Worm (Caenorhabditis elegans): ENCODE results near the gene col-106.

ce11 chrIV:1420603-1421002 is 40.0 kb downstream of the col-106 start, which contains the start of gene jtr-1:
- TF ChIP-seq nhr-11 (tag; optimal IDR thresholded peaks at IDR 0.05) (no peak), ama-1 (optimal IDR thresholded peaks at IDR 0.05) (no peak), jun-1 (tag; optimal IDR thresholded peaks at IDR 0.05) (no peak), ceh-20 (GFP tag; IDR thresholded peaks at IDR 0.05) (no peak)

Measured in whole organism, L4 larva.